Worm (Caenorhabditis elegans): ENCODE data around the gene F58F12.2.

The F58F12.2 gene

ce11 chrII:6410181-6410580 is 22.3 kb upstream of the F58F12.2 start, which contains the start of gene T25D10.4:
Gene T25D10.4 (minus strand): TSS chrII:6410281.
- TF ChIP-seq nhr-12 (tag; optimal IDR thresholded peaks at IDR 0.05) (no peak), elt-1 (tag; optimal IDR thresholded peaks at IDR 0.05; ENCODE audit: borderline replicate concordance, insufficient read depth) (no peak), sptf-1 (tag; optimal IDR thresholded peaks at IDR 0.05) (no peak), cnd-1 (tag; optimal IDR thresholded peaks at IDR 0.05) (no peak), drap-1 (GFP tag; optimal IDR thresholded peaks at IDR 0.05) (no peak), ceh-43 (GFP tag; optimal IDR thresholded peaks at IDR 0.05) (no peak)

ce11 chrII:6409098-6409497 is 21.3 kb upstream of the F58F12.2 start:
- TF ChIP-seq elt-1 (tag; optimal IDR thresholded peaks at IDR 0.05; ENCODE audit: borderline replicate concordance, insufficient read depth) (peak; percentile 69), nhr-237 (tag; optimal IDR thresholded peaks at IDR 0.05) (no peak), elt-3 (tag; optimal IDR thresholded peaks at IDR 0.05) (no peak), ceh-83 (GFP tag; optimal IDR thresholded peaks at IDR 0.05) (no peak), hlh-1 (tag; optimal IDR thresholded peaks at IDR 0.05) (no peak), mep-1 (tag; optimal IDR thresholded peaks at IDR 0.05) (peak; percentile 31), sem-2 (GFP tag; optimal IDR thresholded peaks at IDR 0.05) (no peak), mls-2 (tag; optimal IDR thresholded peaks at IDR 0.05) (peak; percentile 44), drap-1 (GFP tag; optimal IDR thresholded peaks at IDR 0.05) (no peak), lsy-2 (tag; optimal IDR thresholded peaks at IDR 0.05) (no peak), mab-5 (tag; optimal IDR thresholded peaks at IDR 0.05) (no peak), lin-13 (tag; optimal IDR thresholded peaks at IDR 0.05) (no peak), nhr-2 (tag; optimal IDR thresholded peaks at IDR 0.05) (peak; percentile 9), ceh-39 (tag; optimal IDR thresholded peaks at IDR 0.05) (no peak), cnd-1 (tag; optimal IDR thresholded peaks at IDR 0.05) (peak; percentile 36), bed-3 (GFP tag; optimal IDR thresholded peaks at IDR 0.05) (no peak), tbx-8 (GFP tag; optimal IDR thresholded peaks at IDR 0.05) (no peak), nhr-76 (tag; optimal IDR thresholded peaks at IDR 0.05) (no peak), lin-32 (GFP tag; optimal IDR thresholded peaks at IDR 0.05) (peak; percentile 31), unc-39 (tag; optimal IDR thresholded peaks at IDR 0.05) (no peak), nhr-28 (tag; optimal IDR thresholded peaks at IDR 0.05) (no peak), M03D4.4 (tag; optimal IDR thresholded peaks at IDR 0.05) (no peak), sptf-1 (tag; optimal IDR thresholded peaks at IDR 0.05) (no peak), ceh-43 (GFP tag; optimal IDR thresholded peaks at IDR 0.05) (no peak), zip-8 (tag; optimal IDR thresholded peaks at IDR 0.05) (peak; percentile 65), ham-2 (GFP tag; optimal IDR thresholded peaks at IDR 0.05) (peak; percentile 90), snpc-4 (tag; optimal IDR thresholded peaks at IDR 0.05) (no peak), flh-1 (GFP tag; optimal IDR thresholded peaks at IDR 0.05) (no peak), ztf-11 (tag; optimal IDR thresholded peaks at IDR 0.05) (no peak), nhr-12 (tag; optimal IDR thresholded peaks at IDR 0.05) (no peak), unc-62 (GFP tag; optimal IDR thresholded peaks at IDR 0.05) (no peak), unc-120 (tag; optimal IDR thresholded peaks at IDR 0.05; ENCODE audit: poor library complexity, severe bottlenecking) (no peak), pha-4 (tag; optimal IDR thresholded peaks at IDR 0.05) (no peak), ces-1 (GFP tag; optimal IDR thresholded peaks at IDR 0.05) (no peak), blmp-1 (tag; optimal IDR thresholded peaks at IDR 0.05) (no peak)

DNA sequence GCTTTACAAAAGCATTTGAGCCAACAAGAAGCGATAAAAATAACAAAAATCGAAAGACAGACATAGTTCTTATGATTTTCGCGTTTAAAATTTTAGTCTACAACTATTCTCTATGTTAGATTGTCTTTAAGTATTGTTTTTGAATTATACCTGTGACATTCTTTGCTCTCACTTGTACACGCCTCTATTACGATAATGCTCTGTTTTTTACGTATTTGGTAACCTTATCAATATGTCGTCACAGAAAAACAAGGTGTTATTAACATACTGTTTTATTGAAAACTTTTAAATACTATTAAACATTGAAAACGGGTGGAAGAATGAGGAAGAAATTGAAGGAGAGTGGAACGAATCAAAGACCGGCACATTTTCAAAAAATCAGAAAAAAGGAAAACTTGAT is 19.4 kb upstream of the F58F12.2 start, which contains the start of gene spp-11:
Gene spp-11, minus strand, starts transcription at position 101 of the 400 bp plus-strand sequence.
- TF ChIP-seq nhr-12 (tag; optimal IDR thresholded peaks at IDR 0.05): no peak
- no peak for TF ChIP-seq mab-5 (tag; optimal IDR thresholded peaks at IDR 0.05)
- no peak for TF ChIP-seq sem-2 (GFP tag; optimal IDR thresholded peaks at IDR 0.05)
- TF ChIP-seq pha-4 (tag; optimal IDR thresholded peaks at IDR 0.05): no peak

DNA sequence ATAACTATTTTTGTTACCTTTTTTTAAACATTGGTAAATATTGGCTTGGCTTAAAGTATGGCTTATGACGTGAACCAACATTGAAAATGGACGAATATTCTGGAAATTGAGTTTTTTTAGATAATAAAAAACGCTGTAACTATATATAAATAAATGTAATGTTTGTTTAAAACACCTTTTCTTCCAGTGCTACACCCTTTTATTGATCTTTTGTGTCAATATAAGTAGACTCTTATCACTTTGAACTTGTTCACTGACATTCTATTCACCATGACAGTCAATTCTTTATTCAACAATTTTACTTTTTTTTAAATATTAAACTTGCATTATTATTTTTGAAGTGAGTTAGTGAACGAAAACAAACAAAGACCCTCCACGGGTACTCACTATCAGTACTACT is 15.4 kb upstream of the F58F12.2 start, which contains the start of gene T25D10.1:
Gene T25D10.1, plus strand, starts transcription at position 169 of the 400 bp plus-strand sequence.
- no peak for TF ChIP-seq unc-39 (tag; optimal IDR thresholded peaks at IDR 0.05)
